Fruit fly (Drosophila melanogaster) whole organism, embryonic: Measurements from ENCODE around the gene ich.
A peak's percentile ranks its signal among the peaks of the same experiment; 100 is the strongest.

Source experiments
- Abd-B ChIP-seq: fragments of 200-800 bp; sonication (Bioruptor generic); optimal IDR thresholded peaks from 2 replicates; lab custom pipeline; 2018; ENCODE audit warnings: missing biosample characterization, mild to moderate bottlenecking, missing genetic modification characterization, moderate library complexity
- B-H2 ChIP-seq: fragments of 200-800 bp; sonication (Bioruptor generic); optimal IDR thresholded peaks from 2 replicates; lab custom pipeline; 2018; ENCODE audit warnings: missing biosample characterization, mild to moderate bottlenecking, missing genetic modification characterization
- CG1024 ChIP-seq: fragments of 200-800 bp; sonication (Bioruptor generic); IDR thresholded peaks from 2 replicates; pipeline ENCODE4 v1.3.6; 2022; ENCODE audit warnings: missing biosample characterization, missing genetic modification characterization
- CG11085 ChIP-seq: fragments of 200-800 bp; sonication (Bioruptor generic); IDR thresholded peaks from 2 replicates; pipeline ENCODE4 v1.3.6; 2022; ENCODE audit warnings: missing biosample characterization, missing genetic modification characterization
- CG12299 ChIP-seq: fragments of 200-800 bp; sonication (Bioruptor generic); optimal IDR thresholded peaks from 2 replicates; lab custom pipeline; 2018; ENCODE audit warnings: missing biosample characterization, mild to moderate bottlenecking, missing genetic modification characterization
- CG1603 ChIP-seq: fragments of 200-800 bp; sonication (Bioruptor generic); optimal IDR thresholded peaks from 2 replicates; lab custom pipeline; 2019; ENCODE audit warnings: missing biosample characterization, mild to moderate bottlenecking, missing genetic modification characterization, moderate library complexity
- CG16815 ChIP-seq: fragments of 200-800 bp; sonication (Bioruptor generic); optimal IDR thresholded peaks from 3 replicates; lab custom pipeline; 2017; ENCODE audit warnings: missing biosample characterization, mild to moderate bottlenecking, missing genetic modification characterization
- CG17829 ChIP-seq: fragments of 200-800 bp; optimal IDR thresholded peaks from 2 replicates; lab custom pipeline; 2019; ENCODE audit warnings: missing biosample characterization, mild to moderate bottlenecking, missing genetic modification characterization, moderate library complexity
- CG2116 ChIP-seq: fragments of 200-800 bp; sonication (Bioruptor generic); optimal IDR thresholded peaks from 3 replicates; lab custom pipeline; 2018; ENCODE audit warnings: missing biosample characterization, mild to moderate bottlenecking, missing genetic modification characterization
- CG31388 ChIP-seq: fragments of 200-800 bp; sonication (Bioruptor generic); optimal IDR thresholded peaks from 2 replicates; lab custom pipeline; 2016; ENCODE audit warnings: missing biosample characterization, missing genetic modification characterization
- CG32767 ChIP-seq: fragments of 200-800 bp; sonication (Bioruptor generic); IDR thresholded peaks from 2 replicates; pipeline ENCODE4 v1.3.6; 2022; ENCODE audit warnings: missing biosample characterization, missing genetic modification characterization
- CG42726 ChIP-seq: fragments of 200-800 bp; sonication (Bioruptor generic); IDR thresholded peaks from 2 replicates; pipeline ENCODE4 v1.3.6; 2022; ENCODE audit warnings: missing biosample characterization, missing genetic modification characterization; ENCODE audit not compliant: partially characterized antibody
- CG5953 ChIP-seq: fragments of 200-800 bp; sonication (Bioruptor generic); IDR thresholded peaks from 2 replicates; pipeline ENCODE4 v1.3.6; 2022; ENCODE audit warnings: missing biosample characterization, missing genetic modification characterization
- CG9932 ChIP-seq: fragments of 200-800 bp; sonication (Bioruptor generic); IDR thresholded peaks from 2 replicates; pipeline ENCODE4 v1.3.6; 2022; ENCODE audit warnings: missing biosample characterization, missing genetic modification characterization
- CrebB ChIP-seq: fragments of 200-800 bp; sonication (Bioruptor generic); optimal IDR thresholded peaks from 3 replicates; lab custom pipeline; 2018; ENCODE audit warnings: missing biosample characterization, mild to moderate bottlenecking, missing genetic modification characterization
- Eip74EF ChIP-seq, 2 experiments: fragments of 200-800 bp in 1 of 2; fragments of >200 bp in 1 of 2; sonication (Bioruptor generic) in 1 of 2; optimal IDR thresholded peaks; 2 replicates each; lab custom pipeline; 2017 to 2019; ENCODE audit warnings: missing biosample characterization in 2 of 2, missing genetic modification characterization in 2 of 2, mild to moderate bottlenecking in 1 of 2, moderate library complexity in 1 of 2
- Fer1 ChIP-seq: fragments of 200-800 bp; sonication (Bioruptor generic); optimal IDR thresholded peaks from 2 replicates; lab custom pipeline; 2017; ENCODE audit warnings: missing biosample characterization, mild to moderate bottlenecking, missing genetic modification characterization
- Fer2 ChIP-seq: fragments of 200-800 bp; sonication (Bioruptor generic); optimal IDR thresholded peaks from 2 replicates; lab custom pipeline; 2018; ENCODE audit warnings: missing biosample characterization, mild to moderate bottlenecking, missing genetic modification characterization, moderate library complexity
- Hr51 ChIP-seq, 2 experiments: fragments of 200-800 bp; sonication (Bioruptor generic); optimal IDR thresholded peaks; 2 replicates in 1 of 2; 3 replicates in 1 of 2; lab custom pipeline; 2016 to 2018; ENCODE audit warnings: missing biosample characterization in 2 of 2, missing genetic modification characterization in 2 of 2, mild to moderate bottlenecking in 1 of 2, moderate library complexity in 1 of 2
- Hsf ChIP-seq: fragments of 200-800 bp; sonication (Bioruptor generic); optimal IDR thresholded peaks from 3 replicates; lab custom pipeline; 2016; ENCODE audit warnings: missing biosample characterization, missing genetic modification characterization
- Lpt ChIP-seq: fragments of >200 bp; optimal IDR thresholded peaks from 2 replicates; lab custom pipeline; 2018; ENCODE audit warnings: missing biosample characterization, missing genetic modification characterization
- MTF-1 ChIP-seq: fragments of 200-800 bp; sonication (Bioruptor generic); optimal IDR thresholded peaks from 2 replicates; lab custom pipeline; 2018; ENCODE audit warnings: missing biosample characterization, mild to moderate bottlenecking, missing genetic modification characterization, borderline replicate concordance
- NK7.1 ChIP-seq: fragments of 200-800 bp; sonication (Bioruptor generic); optimal IDR thresholded peaks from 3 replicates; lab custom pipeline; 2016; ENCODE audit warnings: missing biosample characterization, missing genetic modification characterization
- Neu2 ChIP-seq: fragments of 200-800 bp; sonication (Bioruptor generic); optimal IDR thresholded peaks from 3 replicates; lab custom pipeline; 2016; ENCODE audit warnings: missing biosample characterization, missing genetic modification characterization, borderline replicate concordance
- Nf-YA ChIP-seq: fragments of 200-800 bp; sonication (Bioruptor generic); IDR thresholded peaks from 2 replicates; pipeline ENCODE4 v1.3.6; 2022; ENCODE audit warnings: missing biosample characterization, missing genetic modification characterization
- Poxn ChIP-seq: fragments of 200-800 bp; sonication (Bioruptor generic); IDR thresholded peaks from 2 replicates; pipeline ENCODE4 v1.3.6; 2022; ENCODE audit warnings: missing biosample characterization, missing genetic modification characterization
- Rfx ChIP-seq: fragments of 200-800 bp; sonication (Bioruptor generic); IDR thresholded peaks from 2 replicates; pipeline ENCODE4 v1.3.6; 2022; ENCODE audit warnings: missing biosample characterization, missing genetic modification characterization
- ash1 ChIP-seq: fragments of 200-800 bp; sonication (Bioruptor generic); optimal IDR thresholded peaks from 2 replicates; lab custom pipeline; 2018; ENCODE audit warnings: missing biosample characterization, mild to moderate bottlenecking, missing genetic modification characterization
- bigmax ChIP-seq: fragments of 200-800 bp; sonication (Bioruptor generic); optimal IDR thresholded peaks from 2 replicates; lab custom pipeline; 2018; ENCODE audit warnings: missing biosample characterization, mild to moderate bottlenecking, missing genetic modification characterization
- bowl ChIP-seq: fragments of 200-800 bp; sonication (Bioruptor generic); IDR thresholded peaks from 2 replicates; pipeline ENCODE4 v1.3.6; 2022; ENCODE audit warnings: missing biosample characterization, missing genetic modification characterization
- cwo ChIP-seq: fragments of 200-800 bp; sonication (Bioruptor generic); optimal IDR thresholded peaks from 3 replicates; lab custom pipeline; 2017; ENCODE audit warnings: missing biosample characterization, missing genetic modification characterization, mild to moderate bottlenecking, moderate library complexity, missing genetic modification reagents
- danr ChIP-seq: fragments of 200-800 bp; sonication (Bioruptor generic); IDR thresholded peaks from 2 replicates; pipeline ENCODE4 v1.3.6; 2022; ENCODE audit warnings: missing biosample characterization, missing genetic modification characterization
- dati ChIP-seq: fragments of 200-800 bp; sonication (Bioruptor generic); IDR thresholded peaks from 2 replicates; pipeline ENCODE4 v1.3.6; 2022; ENCODE audit warnings: missing biosample characterization, missing genetic modification characterization
- ewg ChIP-seq: fragments of 200-800 bp; sonication (Bioruptor generic); optimal IDR thresholded peaks from 3 replicates; lab custom pipeline; 2017; ENCODE audit warnings: mild to moderate bottlenecking, missing biosample characterization, missing genetic modification reagents, missing genetic modification characterization
- kah ChIP-seq: fragments of 200-800 bp; sonication (Bioruptor generic); optimal IDR thresholded peaks from 2 replicates; lab custom pipeline; 2018; ENCODE audit warnings: missing biosample characterization, mild to moderate bottlenecking, missing genetic modification characterization
- kni ChIP-seq: fragments of 200-800 bp; sonication (Bioruptor generic); optimal IDR thresholded peaks from 3 replicates; lab custom pipeline; 2017; ENCODE audit warnings: mild to moderate bottlenecking, missing biosample characterization, missing genetic modification reagents, missing genetic modification characterization
- nau ChIP-seq: fragments of 200-800 bp; sonication (Bioruptor generic); optimal IDR thresholded peaks from 3 replicates; lab custom pipeline; 2017; ENCODE audit warnings: missing biosample characterization, mild to moderate bottlenecking, missing genetic modification characterization, missing genetic modification reagents
- nom ChIP-seq: fragments of 200-800 bp; sonication (Bioruptor generic); optimal IDR thresholded peaks from 2 replicates; lab custom pipeline; 2017; ENCODE audit warnings: missing biosample characterization, missing genetic modification characterization, mild to moderate bottlenecking, moderate library complexity, missing genetic modification reagents
- pita ChIP-seq: fragments of 200-800 bp; sonication (Bioruptor generic); optimal IDR thresholded peaks from 2 replicates; lab custom pipeline; 2017; ENCODE audit warnings: missing biosample characterization, mild to moderate bottlenecking, missing genetic modification characterization
- ranshi ChIP-seq: fragments of 200-800 bp; sonication (Bioruptor generic); IDR thresholded peaks from 2 replicates; pipeline ENCODE4 v1.3.6; 2022; ENCODE audit warnings: missing biosample characterization, missing genetic modification characterization
- repo ChIP-seq: fragments of 200-800 bp; sonication (Bioruptor generic); optimal IDR thresholded peaks from 2 replicates; lab custom pipeline; 2016; ENCODE audit warnings: missing biosample characterization, missing genetic modification characterization
- schlank ChIP-seq: fragments of 200-800 bp; sonication (Bioruptor generic); optimal IDR thresholded peaks from 2 replicates; lab custom pipeline; 2018; ENCODE audit warnings: missing biosample characterization, mild to moderate bottlenecking, missing genetic modification characterization
- scrt ChIP-seq: fragments of 200-800 bp; sonication (Bioruptor generic); optimal IDR thresholded peaks from 2 replicates; lab custom pipeline; 2018; ENCODE audit warnings: missing biosample characterization, mild to moderate bottlenecking, missing genetic modification characterization, moderate library complexity
- sens-2 ChIP-seq: fragments of 200-800 bp; sonication (Bioruptor generic); IDR thresholded peaks from 2 replicates; pipeline ENCODE4 v1.3.6; 2022; ENCODE audit warnings: missing biosample characterization, missing genetic modification characterization
- seq ChIP-seq: fragments of 200-800 bp; sonication (Bioruptor generic); IDR thresholded peaks from 2 replicates; pipeline ENCODE4 v1.3.6; 2022; ENCODE audit warnings: missing biosample characterization, missing genetic modification characterization
- stc ChIP-seq: fragments of 200-800 bp; sonication (Bioruptor generic); IDR thresholded peaks from 2 replicates; pipeline ENCODE4 v1.3.6; 2022; ENCODE audit warnings: missing biosample characterization, missing genetic modification characterization
- usp ChIP-seq: fragments of >200 bp; optimal IDR thresholded peaks from 2 replicates; lab custom pipeline; 2017; ENCODE audit warnings: missing biosample characterization, missing genetic modification characterization
- wdn ChIP-seq: fragments of 200-800 bp; sonication (Bioruptor generic); IDR thresholded peaks from 2 replicates; pipeline ENCODE4 v1.3.6; 2022; ENCODE audit warnings: missing biosample characterization, missing genetic modification characterization
- wek ChIP-seq: fragments of 200-800 bp; sonication (Bioruptor generic); optimal IDR thresholded peaks from 3 replicates; lab custom pipeline; 2018; ENCODE audit warnings: missing biosample characterization, mild to moderate bottlenecking, missing genetic modification characterization, moderate library complexity

ich gene

dm6 chr3R:8992928-8993579 lies 30.2 kb upstream of the ich start, which contains the start of gene CG11975 (continued):
- TF ChIP-seq nom (GFP tag; lab: Kevin White, UChicago) (no peak), Nf-YA (GFP tag; lab: Robert Waterston, UW) (0 out of 2 replicates have a peak, but pooled peaks have one; percentile 27), Fer2 (peak; percentile 54), ewg (GFP tag; lab: Kevin White, UChicago) (peak; percentile 50), CG11085 (GFP tag; lab: Robert Waterston, UW) (peak; percentile 47; the same call in 1 of the 2 replicates), CG32767 (GFP tag; lab: Robert Waterston, UW) (no peak), Eip74EF (GFP tag; optimal IDR thresholded peaks at IDR 0.05; lab: Kevin White, UChicago) (no peak), CG5953 (no peak), pita (GFP tag; lab: Kevin White, UChicago) (no peak), Fer1 (GFP tag; lab: Kevin White, UChicago) (peak; percentile 64), Hsf (peak; percentile 83), kni (GFP tag; lab: Kevin White, UChicago) (peak; percentile 48), MTF-1 (GFP tag; lab: Kevin White, UChicago) (peak; percentile 15), CG16815 (GFP tag; lab: Kevin White, UChicago) (peak; percentile 29), Abd-B (GFP tag; lab: Kevin White, UChicago) (no peak), wek (GFP tag; lab: Kevin White, UChicago) (no peak), ranshi (GFP tag; lab: Robert Waterston, UW) (0 out of 2 replicates have a peak, but pooled peaks have one; percentile 53), bowl (no peak), NK7.1 (GFP tag; lab: Kevin White, UChicago) (peak; percentile 64), dati (GFP tag; lab: Robert Waterston, UW) (no peak), kah (GFP tag; lab: Kevin White, UChicago) (no peak), cwo (GFP tag; lab: Kevin White, UChicago) (peak; percentile 60), usp (GFP tag; lab: Kevin White, UChicago) (no peak), schlank (tag; lab: Kevin White, UChicago) (peak; percentile 37), Rfx (GFP tag; lab: Robert Waterston, UW) (peak; percentile 84), Neu2 (GFP tag; lab: Kevin White, UChicago) (peak; percentile 40), CG31388 (GFP tag; lab: Kevin White, UChicago) (peak; percentile 14), CG1024 (GFP tag; lab: Robert Waterston, UW) (no peak), sens-2 (GFP tag; lab: Robert Waterston, UW) (peak; percentile 48; the same call in 1 of the 2 replicates), CG12299 (tag; lab: Kevin White, UChicago) (peak; percentile 49), stc (GFP tag; lab: Robert Waterston, UW) (no peak), scrt (GFP tag; lab: Kevin White, UChicago) (no peak), CrebB (tag; lab: Kevin White, UChicago) (no peak), nau (GFP tag; lab: Kevin White, UChicago) (no peak), CG42726 (no peak), repo (GFP tag; lab: Kevin White, UChicago) (peak; percentile 73), Lpt (GFP tag; lab: Kevin White, UChicago) (no peak), ash1 (GFP tag; lab: Kevin White, UChicago) (no peak), B-H2 (GFP tag; lab: Kevin White, UChicago) (no peak), Hr51 (GFP tag; optimal IDR thresholded peaks at IDR 0.05; lab: Kevin White, UChicago) (peak in 1 of 2 experiments; percentile 86), CG17829 (tag; lab: Kevin White, UChicago) (peak; percentile 72), Poxn (GFP tag; lab: Robert Waterston, UW) (0 out of 2 replicates have a peak, but pooled peaks have one; percentile 21), CG2116 (GFP tag; lab: Kevin White, UChicago) (peak; percentile 89), bigmax (GFP tag; lab: Kevin White, UChicago) (no peak), CG9932 (GFP tag; lab: Robert Waterston, UW) (peak; percentile 91), wdn (GFP tag; lab: Robert Waterston, UW) (peak; percentile 24; the same call in 1 of the 2 replicates), danr (GFP tag; lab: Robert Waterston, UW) (no peak; the same call in 1 of the 2 replicates), seq (GFP tag; lab: Robert Waterston, UW) (no peak), CG1603 (tag; lab: Kevin White, UChicago) (no peak)
